Worm (Caenorhabditis elegans) whole organism, young adult: ENCODE measurements around the gene glb-11.

Experiments
- B0261.1 ChIP-seq: sonication (generic microtip); optimal IDR thresholded peaks from 2 replicates; lab custom pipeline; 2016; ENCODE audit warnings: mild to moderate bottlenecking, missing genetic modification characterization, moderate library complexity, missing compliant biosample characterization
- C17E4.6 ChIP-seq: fragments of 200-800 bp; sonication (Bioruptor generic); IDR thresholded peaks from 2 replicates; pipeline ENCODE4 v1.3.6; 2022; ENCODE audit warnings: missing genetic modification reagents, missing genetic modification characterization, missing compliant biosample characterization
- F37B4.10 ChIP-seq: fragments of 200-800 bp; sonication (Bioruptor generic); IDR thresholded peaks from 2 replicates; pipeline ENCODE4 v1.3.6; 2022; ENCODE audit warnings: missing genetic modification characterization, missing compliant biosample characterization
- F49E8.2 ChIP-seq: sonication (generic microtip); optimal IDR thresholded peaks from 3 replicates; lab custom pipeline; 2017; ENCODE audit warnings: missing genetic modification characterization, mild to moderate bottlenecking, missing compliant biosample characterization, antibody characterized with exemption, moderate library complexity; ENCODE audit not compliant: insufficient read depth
- F57A8.1 ChIP-seq: fragments of 200-800 bp; sonication (Bioruptor generic); optimal IDR thresholded peaks from 2 replicates; lab custom pipeline; 2018; ENCODE audit warnings: mild to moderate bottlenecking, missing genetic modification characterization, moderate library complexity, missing compliant biosample characterization
- K11D2.4 ChIP-seq: fragments of 200-800 bp; sonication (Bioruptor generic); IDR thresholded peaks from 2 replicates; pipeline ENCODE4 v1.3.6; 2022; ENCODE audit warnings: missing genetic modification reagents, missing genetic modification characterization, missing compliant biosample characterization
- K12H6.12 ChIP-seq: fragments of 200-800 bp; sonication (Bioruptor generic); optimal IDR thresholded peaks from 2 replicates; lab custom pipeline; 2018; ENCODE audit warnings: mild to moderate bottlenecking, missing genetic modification characterization, missing compliant biosample characterization
- T07F8.4 ChIP-seq: sonication (generic microtip); optimal IDR thresholded peaks from 2 replicates; lab custom pipeline; 2016; ENCODE audit warnings: mild to moderate bottlenecking, missing genetic modification characterization, moderate library complexity, missing compliant biosample characterization
- Y67H2A.10 ChIP-seq: fragments of 200-800 bp; sonication (Bioruptor generic); conservative IDR thresholded peaks from 2 replicates; pipeline ENCODE4 v1.3.6; 2022; ENCODE audit warnings: missing genetic modification reagents, missing genetic modification characterization, missing compliant biosample characterization
- Y95B8A.8 ChIP-seq: fragments of 200-800 bp; sonication (Bioruptor generic); IDR thresholded peaks from 2 replicates; pipeline ENCODE4 v1.3.6; 2022; ENCODE audit warnings: missing genetic modification reagents, missing genetic modification characterization, missing compliant biosample characterization
- ama-1 ChIP-seq, 3 experiments: fragments of 150-350 bp in 1 of 3; sonication (generic microtip) in 2 of 3; optimal IDR thresholded peaks; 2 replicates each; lab custom pipeline; 2014 to 2018; ENCODE audit warnings: missing biosample characterization in 2 of 3, missing genetic modification characterization in 2 of 3, missing genetic modification reagents in 2 of 3
- aptf-3 ChIP-seq: fragments of 200-800 bp; sonication (Bioruptor generic); IDR thresholded peaks from 2 replicates; pipeline ENCODE4 v1.3.6; 2022; ENCODE audit warnings: missing genetic modification characterization, missing compliant biosample characterization
- attf-6 ChIP-seq: fragments of 200-800 bp; sonication (Bioruptor generic); IDR thresholded peaks from 2 replicates; pipeline ENCODE4 v1.3.6; 2022; ENCODE audit warnings: missing genetic modification reagents, missing genetic modification characterization, missing compliant biosample characterization
- ceh-40 ChIP-seq: fragments of 200-800 bp; sonication (Bioruptor generic); IDR thresholded peaks from 2 replicates; pipeline ENCODE4 v1.3.6; 2022; ENCODE audit warnings: missing genetic modification characterization, missing compliant biosample characterization
- ceh-58 ChIP-seq: fragments of 200-800 bp; sonication (Bioruptor generic); IDR thresholded peaks from 2 replicates; pipeline ENCODE4 v1.3.6; 2022; ENCODE audit warnings: missing genetic modification characterization, missing compliant biosample characterization
- chd-7 ChIP-seq: sonication (generic microtip); optimal IDR thresholded peaks from 2 replicates; lab custom pipeline; 2016; ENCODE audit warnings: mild to moderate bottlenecking, missing genetic modification characterization, moderate library complexity, missing compliant biosample characterization
- die-1 ChIP-seq: sonication (generic microtip); optimal IDR thresholded peaks from 2 replicates; lab custom pipeline; 2016; ENCODE audit warnings: missing genotype, mild to moderate bottlenecking, missing genetic modification characterization, missing compliant biosample characterization
- dox-1 ChIP-seq: fragments of 200-800 bp; sonication (Bioruptor generic); IDR thresholded peaks from 2 replicates; pipeline ENCODE4 v1.3.6; 2022; ENCODE audit warnings: missing genetic modification reagents, missing genetic modification characterization, missing compliant biosample characterization
- dpff-1 ChIP-seq: sonication (generic microtip); optimal IDR thresholded peaks from 2 replicates; lab custom pipeline; 2017; ENCODE audit warnings: mild to moderate bottlenecking, missing genetic modification characterization, missing compliant biosample characterization
- efl-1 ChIP-seq: fragments of 150-350 bp; optimal IDR thresholded peaks from 2 replicates; lab custom pipeline; 2014; ENCODE audit warnings: missing biosample characterization, missing genetic modification reagents, missing genetic modification characterization
- hmg-1.2 ChIP-seq: fragments of 200-800 bp; sonication (Bioruptor generic); IDR thresholded peaks from 2 replicates; pipeline ENCODE4 v1.3.6; 2022; ENCODE audit warnings: missing genetic modification reagents, missing genetic modification characterization, missing compliant biosample characterization
- hsf-1 ChIP-seq: fragments of 200-800 bp; sonication (Bioruptor generic); IDR thresholded peaks from 2 replicates; pipeline ENCODE4 v1.3.6; 2022; ENCODE audit warnings: missing genetic modification reagents, missing genetic modification characterization, missing compliant biosample characterization
- lag-1 ChIP-seq: fragments of 200-800 bp; sonication (Bioruptor generic); IDR thresholded peaks from 2 replicates; pipeline ENCODE4 v1.3.6; 2022; ENCODE audit warnings: missing genetic modification reagents, missing genetic modification characterization, missing compliant biosample characterization
- let-607 ChIP-seq, 2 experiments: fragments of 200-800 bp in 1 of 2; sonication (Bioruptor generic) in 1 of 2; sonication (generic microtip) in 1 of 2; optimal IDR thresholded peaks; 2 replicates each; lab custom pipeline; 2016 to 2018; ENCODE audit warnings: mild to moderate bottlenecking in 2 of 2, missing compliant biosample characterization in 2 of 2, missing genetic modification characterization in 2 of 2, moderate library complexity in 2 of 2, missing genotype in 1 of 2
- lin-26 ChIP-seq: fragments of 200-800 bp; sonication (Bioruptor generic); IDR thresholded peaks from 2 replicates; pipeline ENCODE4 v1.3.6; 2022; ENCODE audit warnings: missing genetic modification reagents, missing genetic modification characterization, missing compliant biosample characterization
- lin-40 ChIP-seq: sonication (generic microtip); optimal IDR thresholded peaks from 2 replicates; lab custom pipeline; 2016; ENCODE audit warnings: missing genetic modification characterization, mild to moderate bottlenecking, missing compliant biosample characterization, missing genotype, missing genetic modification reagents
- lsy-27 ChIP-seq: sonication (generic microtip); optimal IDR thresholded peaks from 2 replicates; lab custom pipeline; 2017; ENCODE audit warnings: missing genetic modification characterization, mild to moderate bottlenecking, missing compliant biosample characterization, antibody characterized with exemption, missing genotype, borderline replicate concordance; ENCODE audit not compliant: insufficient read depth
- madf-8 ChIP-seq: fragments of 200-800 bp; sonication (Bioruptor generic); conservative IDR thresholded peaks from 2 replicates; pipeline ENCODE4 v1.3.6; 2022; ENCODE audit warnings: missing genetic modification reagents, missing genetic modification characterization, missing compliant biosample characterization
- mel-28 ChIP-seq: sonication (generic microtip); optimal IDR thresholded peaks from 2 replicates; lab custom pipeline; 2016; ENCODE audit warnings: borderline replicate concordance, mild to moderate bottlenecking, missing genetic modification characterization, missing compliant biosample characterization
- mxl-1 ChIP-seq: sonication (generic microtip); optimal IDR thresholded peaks from 2 replicates; lab custom pipeline; 2016; ENCODE audit warnings: missing genetic modification characterization, missing compliant biosample characterization
- nfyb-1 ChIP-seq: fragments of 200-800 bp; sonication (Bioruptor generic); IDR thresholded peaks from 2 replicates; pipeline ENCODE4 v1.3.6; 2022; ENCODE audit warnings: missing genetic modification reagents, missing genetic modification characterization, missing compliant biosample characterization
- nhr-120 ChIP-seq: fragments of 200-800 bp; sonication (Bioruptor generic); IDR thresholded peaks from 2 replicates; pipeline ENCODE4 v1.3.6; 2022; ENCODE audit warnings: missing genetic modification characterization, missing compliant biosample characterization
- nhr-27 ChIP-seq: fragments of 200-800 bp; sonication (Bioruptor generic); optimal IDR thresholded peaks from 2 replicates; lab custom pipeline; 2018; ENCODE audit warnings: mild to moderate bottlenecking, missing genetic modification characterization, moderate library complexity, missing compliant biosample characterization
- nhr-80 ChIP-seq: sonication (generic microtip); optimal IDR thresholded peaks from 2 replicates; lab custom pipeline; 2016; ENCODE audit warnings: missing genetic modification characterization, missing compliant biosample characterization
- nhr-90 ChIP-seq: sonication (generic microtip); optimal IDR thresholded peaks from 2 replicates; lab custom pipeline; 2016; ENCODE audit warnings: missing genotype, mild to moderate bottlenecking, missing genetic modification characterization, missing compliant biosample characterization
- snpc-1.1 ChIP-seq: sonication (generic microtip); optimal IDR thresholded peaks from 2 replicates; lab custom pipeline; 2017; ENCODE audit warnings: missing genetic modification characterization, mild to moderate bottlenecking, missing compliant biosample characterization, antibody characterized with exemption, moderate library complexity, missing genotype, missing genetic modification reagents; ENCODE audit not compliant: insufficient read depth
- snpc-4 ChIP-seq, 5 experiments: fragments of 150-350 bp in 1 of 5; sonication (generic microtip) in 4 of 5; optimal IDR thresholded peaks; 2 replicates each; lab custom pipeline; 2014 to 2018; ENCODE audit warnings: missing genetic modification characterization in 5 of 5, missing biosample characterization in 3 of 5, antibody characterized with exemption in 2 of 5, mild to moderate bottlenecking in 2 of 5, missing compliant biosample characterization in 2 of 5, missing genotype in 2 of 5, moderate library complexity in 2 of 5, missing genetic modification reagents in 1 of 5
- somi-1 ChIP-seq: fragments of 200-800 bp; sonication (Bioruptor generic); optimal IDR thresholded peaks from 2 replicates; lab custom pipeline; 2018; ENCODE audit warnings: mild to moderate bottlenecking, missing genetic modification characterization, missing compliant biosample characterization
- xnd-1 ChIP-seq: sonication (generic microtip); optimal IDR thresholded peaks from 2 replicates; lab custom pipeline; 2016; ENCODE audit warnings: missing genotype, missing genetic modification reagents, missing genetic modification characterization, missing compliant biosample characterization
- ztf-28 ChIP-seq: fragments of 200-800 bp; sonication (Bioruptor generic); IDR thresholded peaks from 2 replicates; pipeline ENCODE4 v1.3.6; 2022; ENCODE audit warnings: missing genetic modification reagents, missing genetic modification characterization, missing compliant biosample characterization

Gene glb-11

DNA sequence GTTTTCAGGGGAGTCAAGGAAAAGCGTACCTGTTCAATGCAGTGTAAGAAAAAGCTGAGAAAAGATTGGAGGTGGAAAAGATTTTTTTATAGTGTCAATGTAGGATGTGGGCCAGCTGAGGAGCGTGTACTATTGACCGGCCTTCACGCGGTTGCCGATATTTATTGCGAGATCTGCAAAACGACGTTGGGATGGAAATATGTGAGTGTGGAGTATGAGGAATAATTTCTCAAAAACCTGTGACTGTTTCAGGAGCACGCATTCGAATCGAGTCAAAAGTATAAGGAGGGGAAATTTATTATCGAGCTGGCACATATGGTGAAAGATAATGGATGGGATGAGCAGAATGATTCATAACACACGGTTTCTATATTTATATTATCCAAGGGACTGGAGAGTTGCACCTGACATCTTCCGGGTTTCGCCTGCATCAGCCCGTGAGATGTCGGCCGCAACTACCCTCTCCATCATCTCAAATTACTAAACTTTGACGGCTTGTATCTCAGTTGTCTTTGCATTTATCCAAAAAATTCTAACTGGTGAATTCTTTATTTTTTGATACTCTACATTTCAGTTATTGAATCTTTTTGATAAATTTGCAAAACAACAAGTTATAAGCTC, 34.8 kb downstream of the glb-11 start:
- TF ChIP-seq chd-7 (tag; lab: Kevin White, UChicago) (peak; percentile 44), nfyb-1 (0 out of 2 replicates have a peak, but pooled peaks have one; percentile 27), nhr-120 (no peak), snpc-4 (GFP tag; optimal IDR thresholded peaks at IDR 0.05; lab: Kevin White, UChicago) (peak; percentile 51), snpc-4 (tag; optimal IDR thresholded peaks at IDR 0.05; lab: Kevin White, UChicago) (peak; percentile 35 to 78 (median 53)), ama-1 (optimal IDR thresholded peaks at IDR 0.05; lab: Kevin White, UChicago) (peak; percentile 32), ama-1 (GFP tag; optimal IDR thresholded peaks at IDR 0.05; lab: Kevin White, UChicago) (no peak), lag-1 (GFP tag; lab: Robert Waterston, UW) (no peak), attf-6 (GFP tag; lab: Robert Waterston, UW) (0 out of 2 replicates have a peak, but pooled peaks have one; percentile 21), snpc-1.1 (tag; lab: Kevin White, UChicago) (peak; percentile 20)

ce11 chrIII:3956293-3956692, 35.7 kb downstream of the glb-11 start, which contains the start of gene F37A8.5:
Gene F37A8.5, plus strand, starts transcription at chrIII:3956624.
- no peak for TF ChIP-seq xnd-1 (tag; lab: Kevin White, UChicago)
- no peak for TF ChIP-seq madf-8 (GFP tag; lab: Robert Waterston, UW)
- no peak for TF ChIP-seq F57A8.1
- no peak for TF ChIP-seq hsf-1 (GFP tag; lab: Robert Waterston, UW)
- TF ChIP-seq K12H6.12 (tag; lab: Kevin White, UChicago), result no peak
- TF ChIP-seq T07F8.4 (tag; lab: Kevin White, UChicago), result no peak
- no peak for TF ChIP-seq mel-28 (tag; lab: Kevin White, UChicago)
- no peak for TF ChIP-seq ceh-58 (GFP tag; lab: Robert Waterston, UW)
- TF ChIP-seq nhr-80 (tag; lab: Kevin White, UChicago), result no peak
- no peak for TF ChIP-seq dpff-1 (tag; lab: Kevin White, UChicago)
- no peak for TF ChIP-seq efl-1 (GFP tag; lab: Kevin White, UChicago)
- no peak for TF ChIP-seq ceh-40 (GFP tag; lab: Robert Waterston, UW)
- no peak for TF ChIP-seq dox-1 (GFP tag; lab: Robert Waterston, UW)
- TF ChIP-seq B0261.1, result no peak
- TF ChIP-seq lag-1 (GFP tag; lab: Robert Waterston, UW), result no peak
- TF ChIP-seq lsy-27, result no peak
- no peak for TF ChIP-seq die-1
- TF ChIP-seq somi-1, result no peak
- TF ChIP-seq Y95B8A.8, result no peak

DNA sequence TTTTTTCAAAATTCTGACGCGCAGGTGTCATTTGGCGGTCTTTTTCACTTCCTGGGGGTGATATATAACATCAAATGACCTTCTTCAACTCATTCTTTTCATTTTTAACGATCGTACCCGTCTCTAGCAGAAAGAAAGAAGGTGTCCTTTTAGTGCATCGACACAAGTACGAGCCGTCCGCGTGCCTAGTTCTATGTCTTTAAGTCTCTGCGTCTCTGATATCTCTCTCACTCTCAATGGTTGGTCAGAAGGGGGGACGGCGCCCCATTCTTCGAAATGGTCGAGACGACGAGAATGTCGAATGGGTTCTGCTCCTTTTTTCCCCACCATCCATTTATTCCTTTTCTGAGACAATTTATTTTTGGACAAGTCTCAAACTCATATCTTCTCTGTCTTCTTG, 36.3 kb downstream of the glb-11 start:
- peak; percentile 63; the same call in 1 of the 2 replicates for TF ChIP-seq hmg-1.2 (GFP tag; lab: Robert Waterston, UW)
- no peak for TF ChIP-seq K11D2.4
- 0 out of 2 replicates have a peak, but pooled peaks have one; percentile 13 for TF ChIP-seq Y95B8A.8
- 0 out of 2 replicates have a peak, but pooled peaks have one; percentile 24 for TF ChIP-seq ztf-28 (GFP tag; lab: Robert Waterston, UW)
- no peak for TF ChIP-seq aptf-3 (GFP tag; lab: Robert Waterston, UW)
- TF ChIP-seq lin-26, result no peak
- TF ChIP-seq mxl-1 (tag; lab: Kevin White, UChicago), result no peak
- TF ChIP-seq, all 124 proteins: peak for 3

ce11 chrIII:3954828-3955227, 37.2 kb downstream of the glb-11 start:
- TF ChIP-seq lin-40 (tag; lab: Kevin White, UChicago) (no peak), nhr-120 (no peak), nhr-90 (tag; lab: Kevin White, UChicago) (no peak), nhr-27 (tag; lab: Kevin White, UChicago) (no peak), C17E4.6 (no peak), F49E8.2 (tag; lab: Kevin White, UChicago) (no peak), Y67H2A.10 (GFP tag; lab: Robert Waterston, UW) (no peak), let-607 (tag; optimal IDR thresholded peaks at IDR 0.05; lab: Kevin White, UChicago) (no peak), F57A8.1 (no peak), F37B4.10 (GFP tag; lab: Robert Waterston, UW) (no peak)
